Worm (Caenorhabditis elegans) whole organism, midembryonic: ENCODE data around the gene tax-6.

Source experiments
- T22C8.4 ChIP-seq: fragments of 200-800 bp; sonication (Bioruptor generic); IDR thresholded peaks from 2 replicates; pipeline ENCODE4 v1.3.6; 2022; ENCODE audit warnings: missing genetic modification characterization, missing compliant biosample characterization
- cog-1 ChIP-seq: sonication (generic microtip); optimal IDR thresholded peaks from 2 replicates; lab custom pipeline; 2016; ENCODE audit warnings: missing genetic modification characterization, missing compliant biosample characterization
- flt-1 ChIP-seq: fragments of 200-800 bp; sonication (Bioruptor generic); IDR thresholded peaks from 2 replicates; pipeline ENCODE4 v1.3.6; 2022; ENCODE audit warnings: missing genetic modification characterization, missing compliant biosample characterization
- klf-2 ChIP-seq: fragments of 200-800 bp; sonication (Bioruptor generic); conservative IDR thresholded peaks from 2 replicates; pipeline ENCODE4 v1.3.6; 2022; ENCODE audit warnings: missing genetic modification reagents, missing genetic modification characterization, missing compliant biosample characterization
- med-1 ChIP-seq: sonication (generic microtip); optimal IDR thresholded peaks from 2 replicates; lab custom pipeline; 2017; ENCODE audit warnings: missing genetic modification characterization, mild to moderate bottlenecking, missing compliant biosample characterization, antibody characterized with exemption, missing genetic modification reagents; ENCODE audit not compliant: insufficient read depth
- ref-1 ChIP-seq: fragments of 200-800 bp; sonication (Bioruptor generic); conservative IDR thresholded peaks from 2 replicates; pipeline ENCODE4 v1.3.6; 2022; ENCODE audit warnings: missing genetic modification reagents, missing genetic modification characterization, missing compliant biosample characterization
- tab-1 ChIP-seq: fragments of 200-800 bp; sonication (Bioruptor generic); IDR thresholded peaks from 2 replicates; pipeline ENCODE4 v1.3.6; 2022; ENCODE audit warnings: missing genetic modification characterization, missing compliant biosample characterization
- ztf-23 ChIP-seq: fragments of 200-800 bp; sonication (Bioruptor generic); IDR thresholded peaks from 2 replicates; pipeline ENCODE4 v1.3.6; 2022; ENCODE audit warnings: missing genetic modification reagents, missing genetic modification characterization, missing compliant biosample characterization
- ztf-29 ChIP-seq: fragments of 200-800 bp; sonication (Bioruptor generic); IDR thresholded peaks from 2 replicates; pipeline ENCODE4 v1.3.6; 2022; ENCODE audit warnings: missing genetic modification reagents, missing genetic modification characterization, missing compliant biosample characterization

The tax-6 gene

ce11 chrIV:10472478-10472877 lies 28.9 kb downstream of the tax-6 start, which contains the start of gene bgnt-1.1:
bgnt-1.1 (plus strand) TSS chrIV:10472778.
- no peak for TF ChIP-seq klf-2 (GFP tag; lab: Robert Waterston, UW)
- no peak for TF ChIP-seq ztf-29
- TF ChIP-seq cog-1 (tag; lab: Kevin White, UChicago) = no peak
- TF ChIP-seq T22C8.4 = no peak
- no peak for TF ChIP-seq flt-1 (GFP tag; lab: Robert Waterston, UW)
- no peak for TF ChIP-seq med-1 (GFP tag; lab: Kevin White, UChicago)

ce11 chrIV:10469494-10469893 lies 31.9 kb downstream of the tax-6 start, which contains the start of gene ugt-44:
ugt-44 (plus strand) TSS chrIV:10469741.
- TF ChIP-seq ztf-23 = no peak

- TF ChIP-seq flt-1 (GFP tag; lab: Robert Waterston, UW) (no peak), ztf-23 (no peak), klf-2 (GFP tag; lab: Robert Waterston, UW) (no peak), ztf-29 (no peak)
Measured at ce11 chrIV:10468662-10469061, 32.7 kb downstream of the tax-6 start.

DNA sequence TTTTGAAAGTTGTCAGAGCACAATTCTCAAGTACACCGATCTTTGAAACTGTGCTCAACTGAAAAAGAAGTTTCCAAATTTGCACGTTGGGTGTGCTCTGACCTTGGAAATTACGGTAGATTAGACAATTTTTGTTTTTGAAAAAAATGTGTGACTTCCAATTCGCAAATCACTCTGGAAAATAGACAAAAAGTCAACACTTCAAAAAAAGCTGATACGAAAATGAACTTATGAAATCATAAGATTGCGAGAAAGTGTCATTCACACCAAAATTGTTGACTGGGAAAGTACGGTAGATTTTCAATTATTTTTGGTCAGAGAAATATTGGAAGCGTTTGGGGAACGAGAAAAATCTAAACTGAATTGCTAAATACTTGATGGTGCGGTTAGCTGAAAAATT lies 34.1 kb downstream of the tax-6 start:
- no peak for TF ChIP-seq ztf-23
- TF ChIP-seq flt-1 (GFP tag; lab: Robert Waterston, UW) = no peak
- no peak for TF ChIP-seq ref-1
- no peak for TF ChIP-seq T22C8.4
- TF ChIP-seq ztf-29 = no peak
- no peak for TF ChIP-seq tab-1 (GFP tag; lab: Robert Waterston, UW)
- TF ChIP-seq klf-2 (GFP tag; lab: Robert Waterston, UW) = no peak
- no peak for TF ChIP-seq med-1 (GFP tag; lab: Kevin White, UChicago)
- no peak for TF ChIP-seq cog-1 (tag; lab: Kevin White, UChicago)

- TF ChIP-seq ztf-23 (no peak), cog-1 (tag; lab: Kevin White, UChicago) (no peak), ref-1 (no peak), tab-1 (GFP tag; lab: Robert Waterston, UW) (no peak), klf-2 (GFP tag; lab: Robert Waterston, UW) (no peak), med-1 (GFP tag; lab: Kevin White, UChicago) (no peak), flt-1 (GFP tag; lab: Robert Waterston, UW) (no peak), ztf-29 (no peak), T22C8.4 (no peak)
Measured at ce11 chrIV:10466398-10466797, 35.0 kb downstream of the tax-6 start.

ce11 chrIV:10465764-10466163 lies 35.6 kb downstream of the tax-6 start:
- TF ChIP-seq T22C8.4 (no peak), med-1 (GFP tag; lab: Kevin White, UChicago) (no peak), tab-1 (GFP tag; lab: Robert Waterston, UW) (no peak), ref-1 (no peak), ztf-23 (no peak), cog-1 (tag; lab: Kevin White, UChicago) (no peak), klf-2 (GFP tag; lab: Robert Waterston, UW) (no peak), flt-1 (GFP tag; lab: Robert Waterston, UW) (no peak), ztf-29 (no peak)

DNA sequence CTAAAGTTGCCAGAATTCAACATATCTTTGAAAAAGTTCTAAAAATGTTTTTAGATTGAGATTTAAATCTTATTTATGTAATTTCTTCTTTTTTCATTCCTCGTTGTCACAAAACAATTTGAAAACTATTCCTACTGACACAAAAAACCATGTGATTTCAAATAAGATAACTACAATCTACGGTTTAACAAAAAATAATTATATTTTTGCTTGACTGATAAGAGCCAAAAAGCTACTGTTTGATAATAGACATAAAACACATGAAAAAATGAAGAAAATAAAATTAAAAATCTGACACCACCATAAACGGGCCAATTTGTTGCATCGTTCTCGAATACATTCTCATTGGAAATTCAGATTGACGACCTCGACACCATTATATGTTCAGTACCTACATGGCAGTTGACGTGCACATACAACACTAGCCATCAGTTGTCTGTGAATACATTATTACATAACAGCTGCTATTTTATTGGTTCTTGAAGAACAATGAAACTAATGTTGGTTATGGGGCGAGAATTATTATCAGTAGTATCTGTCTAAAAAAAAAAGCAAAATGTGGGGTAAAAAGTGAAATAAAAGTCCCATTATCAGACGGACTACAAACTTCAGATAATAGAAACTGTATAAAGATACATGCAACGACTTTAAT lies 37.3 kb downstream of the tax-6 start, which contains the start of gene ugt-43:
Gene ugt-43 (plus strand): TSS at position 602 of the 652 bp plus-strand sequence.
- TF ChIP-seq ztf-29 = no peak

DNA sequence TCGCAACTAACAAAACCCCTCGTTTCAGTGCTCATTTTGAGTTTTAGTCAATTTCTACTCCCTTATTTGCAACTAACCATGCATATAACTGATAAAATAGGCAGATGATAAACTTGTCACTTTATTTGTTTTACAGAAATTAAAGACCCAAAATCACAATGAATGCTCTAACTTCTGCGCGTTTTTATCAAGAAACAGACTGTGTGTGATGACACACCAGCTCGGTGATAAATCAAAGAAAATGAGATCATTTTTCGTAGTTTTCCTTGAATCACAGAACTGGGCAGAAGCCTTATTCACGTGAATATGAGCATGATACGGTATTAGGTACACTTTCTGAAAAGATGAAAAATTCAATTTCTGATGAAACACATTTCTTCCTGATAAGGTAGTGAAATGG lies 38.3 kb downstream of the tax-6 start:
- TF ChIP-seq ztf-29 (no peak), tab-1 (GFP tag; lab: Robert Waterston, UW) (no peak), flt-1 (GFP tag; lab: Robert Waterston, UW) (no peak), ztf-23 (no peak), klf-2 (GFP tag; lab: Robert Waterston, UW) (no peak), cog-1 (tag; lab: Kevin White, UChicago) (no peak), ref-1 (no peak), med-1 (GFP tag; lab: Kevin White, UChicago) (no peak), T22C8.4 (no peak)

DNA sequence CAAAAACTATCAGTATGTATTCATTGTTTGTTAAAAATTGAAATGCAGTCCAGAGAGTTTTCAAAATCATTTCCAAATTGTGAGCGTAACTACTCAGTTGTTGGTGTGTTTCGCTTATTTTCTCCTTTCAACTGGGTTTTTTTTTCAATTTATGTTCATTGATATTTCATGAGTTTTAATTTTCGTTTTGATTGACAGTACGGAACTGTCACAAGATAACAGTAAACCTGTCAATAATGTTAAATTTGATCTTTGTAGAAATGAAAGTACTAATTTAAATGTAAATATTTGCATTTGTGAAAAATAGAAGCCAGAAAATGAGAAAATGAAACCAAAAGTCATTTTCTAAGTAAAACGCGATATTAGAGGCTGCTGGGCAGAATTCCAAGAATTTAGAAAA lies 38.8 kb downstream of the tax-6 start:
- no peak for TF ChIP-seq ref-1
- no peak for TF ChIP-seq flt-1 (GFP tag; lab: Robert Waterston, UW)
- TF ChIP-seq klf-2 (GFP tag; lab: Robert Waterston, UW) = no peak
- TF ChIP-seq cog-1 (tag; lab: Kevin White, UChicago) = no peak
- TF ChIP-seq T22C8.4 = no peak
- no peak for TF ChIP-seq tab-1 (GFP tag; lab: Robert Waterston, UW)
- no peak for TF ChIP-seq ztf-29
- TF ChIP-seq ztf-23 = no peak
- no peak for TF ChIP-seq med-1 (GFP tag; lab: Kevin White, UChicago)

- TF ChIP-seq med-1 (GFP tag; lab: Kevin White, UChicago) (no peak), cog-1 (tag; lab: Kevin White, UChicago) (no peak), T22C8.4 (no peak), klf-2 (GFP tag; lab: Robert Waterston, UW) (no peak), ztf-23 (no peak), ztf-29 (no peak), tab-1 (GFP tag; lab: Robert Waterston, UW) (no peak), flt-1 (GFP tag; lab: Robert Waterston, UW) (no peak), ref-1 (no peak)
Measured at ce11 chrIV:10461767-10462166, 39.6 kb downstream of the tax-6 start, which contains the start of gene mec-3. mec-3 (minus strand) TSS chrIV:10461867.

- no peak for TF ChIP-seq T22C8.4
- TF ChIP-seq ref-1 = no peak
- no peak for TF ChIP-seq tab-1 (GFP tag; lab: Robert Waterston, UW)
- TF ChIP-seq ztf-23 = no peak
- no peak for TF ChIP-seq cog-1 (tag; lab: Kevin White, UChicago)
- no peak for TF ChIP-seq med-1 (GFP tag; lab: Kevin White, UChicago)
- TF ChIP-seq ztf-29 = no peak
- TF ChIP-seq klf-2 (GFP tag; lab: Robert Waterston, UW) = no peak
- no peak for TF ChIP-seq flt-1 (GFP tag; lab: Robert Waterston, UW)
Measured at ce11 chrIV:10457137-10457536, 44.3 kb downstream of the tax-6 start, which contains the start of gene srb-17. srb-17 (minus strand) TSS chrIV:10457237.
